Fruit fly (Drosophila melanogaster): ENCODE results near the gene CG45488.
"Not testable (repeated sequence)": the region's sequence is repeated elsewhere in the genome, so short reads cannot be mapped to it uniquely, and the experiment has no call there.

- not testable (repeated sequence) for TF ChIP-seq CG11902, net, lz (GFP tag; optimal IDR thresholded peaks at IDR 0.05)
Measured at dm6 chrX:19929078-19929477, 8.8 kb upstream of the CG45488 start, which contains the start of gene CG45489.

All from whole organism, prepupa.